Worm (Caenorhabditis elegans) whole organism, L1 larva: ENCODE data around the gene R53.5.
A peak's percentile ranks its signal among the peaks of the same experiment; 100 is the strongest.
"Not testable (repeated sequence)": the region's sequence is repeated elsewhere in the genome, so short reads cannot be mapped to it uniquely, and the experiment has no call there.

Experiments used
- C04F5.9 ChIP-seq: sonication (generic microtip); optimal IDR thresholded peaks from 2 replicates; lab custom pipeline; 2016; ENCODE audit warnings: missing genetic modification characterization, missing compliant biosample characterization
- Y116A8C.19 ChIP-seq: sonication (generic microtip); optimal IDR thresholded peaks from 2 replicates; lab custom pipeline; 2016; ENCODE audit warnings: missing compliant biosample characterization, missing genetic modification characterization, borderline replicate concordance
- alr-1 ChIP-seq: fragments of 200-800 bp; sonication (Bioruptor generic); optimal IDR thresholded peaks from 2 replicates; lab custom pipeline; 2018; ENCODE audit warnings: borderline replicate concordance, mild to moderate bottlenecking, missing genetic modification characterization, missing compliant biosample characterization
- ama-1 ChIP-seq: fragments of 150-350 bp; optimal IDR thresholded peaks from 2 replicates; lab custom pipeline; 2014
- blmp-1 ChIP-seq: fragments of 150-350 bp; optimal IDR thresholded peaks from 2 replicates; lab custom pipeline; 2014; ENCODE audit warnings: missing biosample characterization, missing genetic modification characterization
- ceh-8 ChIP-seq: fragments of 200-800 bp; sonication (Bioruptor generic); optimal IDR thresholded peaks from 2 replicates; lab custom pipeline; 2018; ENCODE audit warnings: mild to moderate bottlenecking, missing genetic modification characterization, moderate library complexity, missing compliant biosample characterization
- ceh-82 ChIP-seq, 3 experiments: fragments of 150-350 bp in 1 of 3; sonication (generic microtip) in 2 of 3; optimal IDR thresholded peaks; 2 replicates each; lab custom pipeline; 2014 to 2017; ENCODE audit warnings: missing biosample characterization in 3 of 3, missing genetic modification characterization in 3 of 3
- ceh-90 ChIP-seq: sonication (generic microtip); optimal IDR thresholded peaks from 2 replicates; lab custom pipeline; 2016; ENCODE audit warnings: missing genetic modification characterization, missing compliant biosample characterization
- ces-1 ChIP-seq: fragments of 150-350 bp; optimal IDR thresholded peaks from 2 replicates; lab custom pipeline; 2014; ENCODE audit warnings: missing biosample characterization, missing genetic modification reagents, missing genetic modification characterization
- dpl-1 ChIP-seq, 3 experiments: fragments of 150-350 bp in 2 of 3; sonication (generic microtip) in 1 of 3; optimal IDR thresholded peaks; 2 replicates each; lab custom pipeline; 2014 to 2017; ENCODE audit warnings: missing biosample characterization in 3 of 3, missing genetic modification characterization in 3 of 3, missing genetic modification reagents in 3 of 3
- dsc-1 ChIP-seq: sonication (generic microtip); optimal IDR thresholded peaks from 2 replicates; lab custom pipeline; 2016; ENCODE audit warnings: mild to moderate bottlenecking, missing genetic modification characterization, missing compliant biosample characterization
- efl-1 ChIP-seq, 4 experiments: fragments of 150-350 bp; optimal IDR thresholded peaks in 3 of 4; peaks in 1 of 4; 1 replicate in 1 of 4; 2 replicates in 3 of 4; lab custom pipeline; 2014; ENCODE audit warnings: missing biosample characterization in 2 of 4, missing genetic modification characterization in 2 of 4, missing genetic modification reagents in 2 of 4
- elt-2 ChIP-seq: sonication (generic microtip); optimal IDR thresholded peaks from 2 replicates; lab custom pipeline; 2016; ENCODE audit warnings: missing genetic modification characterization, mild to moderate bottlenecking, inconsistent platforms, missing compliant biosample characterization, missing genetic modification reagents
- elt-3 ChIP-seq, 6 experiments: fragments of 150-350 bp in 1 of 6; sonication (generic microtip); optimal IDR thresholded peaks; 2 replicates each; lab custom pipeline; 2017 to 2018; ENCODE audit warnings: missing biosample characterization in 6 of 6, missing genetic modification characterization in 6 of 6, inconsistent platforms in 1 of 6
- fkh-4 ChIP-seq: sonication (generic microtip); optimal IDR thresholded peaks from 2 replicates; lab custom pipeline; 2016; ENCODE audit warnings: missing compliant biosample characterization, missing genetic modification characterization, borderline replicate concordance
- hlh-17 ChIP-seq: fragments of 200-800 bp; sonication (Bioruptor generic); optimal IDR thresholded peaks from 2 replicates; lab custom pipeline; 2018; ENCODE audit warnings: missing genetic modification characterization, mild to moderate bottlenecking, missing compliant biosample characterization, moderate library complexity, borderline replicate concordance
- irx-1 ChIP-seq: sonication (generic microtip); optimal IDR thresholded peaks from 2 replicates; lab custom pipeline; 2016; ENCODE audit warnings: missing genetic modification characterization, missing compliant biosample characterization
- lin-13 ChIP-seq: fragments of 150-350 bp; optimal IDR thresholded peaks from 2 replicates; lab custom pipeline; 2014; ENCODE audit warnings: missing biosample characterization, missing genetic modification reagents, missing genetic modification characterization
- lin-14 ChIP-seq: fragments of 200-800 bp; sonication (Bioruptor generic); optimal IDR thresholded peaks from 2 replicates; lab custom pipeline; 2018; ENCODE audit warnings: mild to moderate bottlenecking, missing genetic modification characterization, moderate library complexity, missing compliant biosample characterization
- lin-35 ChIP-seq, 2 experiments: fragments of 150-350 bp; optimal IDR thresholded peaks; 2 replicates each; lab custom pipeline; 2014; ENCODE audit warnings: missing biosample characterization in 2 of 2, missing genetic modification characterization in 2 of 2, missing genetic modification reagents in 2 of 2
- lir-3 ChIP-seq: sonication (generic microtip); optimal IDR thresholded peaks from 2 replicates; lab custom pipeline; 2016; ENCODE audit warnings: mild to moderate bottlenecking, missing genetic modification characterization, moderate library complexity, missing compliant biosample characterization; ENCODE audit not compliant: poor library complexity
- lsy-2 ChIP-seq, 2 experiments: fragments of 150-350 bp; optimal IDR thresholded peaks; 2 replicates each; lab custom pipeline; 2014; ENCODE audit warnings: missing biosample characterization in 2 of 2, missing genetic modification characterization in 2 of 2
- mab-9 ChIP-seq: fragments of 200-800 bp; sonication (Bioruptor generic); IDR thresholded peaks from 2 replicates; pipeline ENCODE4 v1.3.6; 2022; ENCODE audit warnings: missing genetic modification reagents, missing genetic modification characterization, missing compliant biosample characterization
- mdl-1 ChIP-seq, 2 experiments: fragments of 150-350 bp; optimal IDR thresholded peaks; 2 replicates each; lab custom pipeline; 2014 to 2017; ENCODE audit warnings: missing biosample characterization in 2 of 2, missing genetic modification characterization in 2 of 2, inconsistent platforms in 1 of 2
- nhr-11 ChIP-seq: fragments of 150-350 bp; optimal IDR thresholded peaks from 2 replicates; lab custom pipeline; 2014; ENCODE audit warnings: missing biosample characterization, missing genetic modification characterization
- nhr-12 ChIP-seq: sonication (generic microtip); optimal IDR thresholded peaks from 2 replicates; lab custom pipeline; 2017; ENCODE audit warnings: missing biosample characterization, missing genetic modification characterization
- nhr-19 ChIP-seq: fragments of 200-800 bp; sonication (Bioruptor generic); conservative IDR thresholded peaks from 2 replicates; pipeline ENCODE4 v1.3.6; 2022; ENCODE audit warnings: missing genetic modification characterization, missing compliant biosample characterization
- nhr-20 ChIP-seq: sonication (generic microtip); optimal IDR thresholded peaks from 2 replicates; lab custom pipeline; 2016; ENCODE audit warnings: mild to moderate bottlenecking, missing genetic modification characterization, missing compliant biosample characterization
- nhr-47 ChIP-seq: sonication (generic microtip); optimal IDR thresholded peaks from 2 replicates; lab custom pipeline; 2016; ENCODE audit warnings: mild to moderate bottlenecking, missing genetic modification characterization, moderate library complexity, missing compliant biosample characterization
- nhr-71 ChIP-seq: sonication (generic microtip); optimal IDR thresholded peaks from 2 replicates; lab custom pipeline; 2016; ENCODE audit warnings: mild to moderate bottlenecking, missing genetic modification characterization, moderate library complexity, missing compliant biosample characterization
- nhr-85 ChIP-seq: sonication (generic microtip); peaks from one replicate; lab custom pipeline; 2016; ENCODE audit warnings: missing genetic modification characterization, inconsistent platforms, missing compliant biosample characterization
- nhr-90 ChIP-seq: sonication (generic microtip); optimal IDR thresholded peaks from 2 replicates; lab custom pipeline; 2016; ENCODE audit warnings: mild to moderate bottlenecking, missing genetic modification characterization, missing compliant biosample characterization; ENCODE audit not compliant: poor library complexity
- pqm-1 ChIP-seq: sonication (generic microtip); optimal IDR thresholded peaks from 3 replicates; lab custom pipeline; 2017; ENCODE audit warnings: missing biosample characterization, missing genetic modification characterization
- rnt-1 ChIP-seq: sonication (generic microtip); optimal IDR thresholded peaks from 2 replicates; lab custom pipeline; 2016; ENCODE audit warnings: mild to moderate bottlenecking, missing genetic modification characterization, moderate library complexity, missing compliant biosample characterization
- skn-1 ChIP-seq: fragments of 150-350 bp; optimal IDR thresholded peaks from 2 replicates; lab custom pipeline; 2014; ENCODE audit warnings: missing biosample characterization, missing genetic modification characterization
- tbx-2 ChIP-seq: sonication (generic microtip); optimal IDR thresholded peaks from 2 replicates; lab custom pipeline; 2016; ENCODE audit warnings: missing genetic modification characterization, missing compliant biosample characterization
- tlp-1 ChIP-seq: fragments of 150-350 bp; optimal IDR thresholded peaks from 2 replicates; lab custom pipeline; 2014; ENCODE audit warnings: missing biosample characterization, missing genetic modification characterization
- unc-130 ChIP-seq: fragments of 150-350 bp; optimal IDR thresholded peaks from 2 replicates; lab custom pipeline; 2017; ENCODE audit warnings: missing biosample characterization, missing genetic modification characterization, inconsistent platforms
- ztf-4 ChIP-seq: fragments of 150-350 bp; optimal IDR thresholded peaks from 2 replicates; lab custom pipeline; 2014; ENCODE audit warnings: missing biosample characterization, missing genetic modification characterization

R53.5 gene

DNA sequence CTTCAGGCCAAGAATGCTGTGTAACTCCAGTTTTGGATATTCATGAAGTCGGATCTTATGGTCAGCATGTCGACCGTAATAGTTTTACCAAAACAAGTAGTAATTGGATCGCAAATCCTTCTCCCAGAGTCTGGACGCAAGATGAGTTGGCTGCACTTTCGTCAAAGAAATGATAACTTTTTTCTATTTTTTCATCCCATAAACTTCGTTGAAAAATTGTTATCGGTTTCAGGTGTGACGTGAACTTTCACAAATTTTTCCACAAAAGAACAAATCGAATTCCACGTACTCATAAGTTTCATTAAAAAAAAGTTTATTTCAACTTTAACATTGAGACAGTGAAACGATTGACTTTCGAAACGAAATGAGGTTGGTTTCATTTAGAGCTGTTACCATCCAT, 37.6 kb upstream of the R53.5 start, which contains the start of gene ZK892.5:
TSS of gene ZK892.5 (plus strand) at position 301 of the 400 bp plus-strand sequence.
- no peak for TF ChIP-seq fkh-4 (tag; lab: Kevin White, UChicago)
- no peak for TF ChIP-seq irx-1 (tag; lab: Kevin White, UChicago)
- no peak for TF ChIP-seq mdl-1 (tag; optimal IDR thresholded peaks at IDR 0.05; lab: Kevin White, UChicago)
- TF ChIP-seq dsc-1 (tag; lab: Kevin White, UChicago), result no peak
- no peak for TF ChIP-seq lir-3 (tag; lab: Kevin White, UChicago)
- TF ChIP-seq hlh-17 (GFP tag; lab: Kevin White, UChicago), result no peak
- TF ChIP-seq mab-9, result no peak
- TF ChIP-seq ceh-90, result no peak
- no peak for TF ChIP-seq nhr-11 (tag; lab: Kevin White, UChicago)
- no peak for TF ChIP-seq nhr-85 (tag; lab: Kevin White, UChicago)
- TF ChIP-seq nhr-12, result no peak
- TF ChIP-seq ceh-8, result no peak
- TF ChIP-seq ces-1 (GFP tag; lab: Kevin White, UChicago), result no peak
- TF ChIP-seq ceh-82 (tag; optimal IDR thresholded peaks at IDR 0.05; lab: Kevin White, UChicago), result no peak
- TF ChIP-seq skn-1 (tag; lab: Kevin White, UChicago), result no peak
- no peak for TF ChIP-seq tbx-2
- no peak for TF ChIP-seq C04F5.9 (tag; lab: Kevin White, UChicago)
- TF ChIP-seq nhr-47, result no peak

DNA sequence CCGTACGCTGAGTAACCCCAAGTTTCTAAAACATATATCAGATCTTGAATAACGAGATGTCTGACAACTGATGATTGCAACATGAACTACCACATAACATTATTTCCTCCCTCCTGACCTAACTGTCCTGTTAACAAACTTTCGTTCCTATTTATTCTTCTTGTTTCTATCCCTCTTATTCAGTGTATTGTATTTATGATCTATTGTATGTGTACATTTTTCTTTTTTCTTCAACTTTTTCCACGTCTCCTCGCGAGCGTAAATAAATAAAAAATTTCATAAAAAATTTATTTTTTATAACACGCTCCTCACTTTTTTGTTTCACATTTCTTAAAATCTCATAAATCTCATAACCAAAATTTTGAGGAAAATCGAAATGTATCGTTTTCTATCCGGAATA, 36.0 kb upstream of the R53.5 start, which contains the start of gene ZK892.4:
TSS of gene ZK892.4 (plus strand) at position 301 of the 400 bp plus-strand sequence.
- not testable (repeated sequence) for TF ChIP-seq Y116A8C.19 (tag; lab: Kevin White, UChicago); lin-14; rnt-1 (tag; lab: Kevin White, UChicago)

DNA sequence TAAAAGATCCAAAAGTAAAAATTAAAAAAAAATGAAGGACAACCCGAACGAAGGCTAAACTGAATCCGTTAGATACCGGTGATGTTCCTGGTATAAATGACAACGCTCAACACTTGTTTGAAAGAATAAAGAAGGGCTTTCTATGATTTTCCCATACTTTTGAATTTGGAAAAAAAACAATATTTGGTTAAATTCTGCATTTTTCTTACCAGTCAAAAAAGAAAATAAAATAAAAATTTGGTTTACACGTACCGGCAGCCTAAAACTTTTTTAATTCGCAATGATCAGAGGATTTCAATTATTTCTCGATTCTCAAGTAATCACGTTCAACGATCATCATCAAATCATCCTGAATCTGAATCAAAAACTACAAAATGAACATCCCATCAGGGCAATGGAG, 31.3 kb upstream of the R53.5 start, which contains the start of gene ZK892.3:
TSS of gene ZK892.3 (plus strand) at position 301 of the 400 bp plus-strand sequence.
- TF ChIP-seq efl-1 (optimal IDR thresholded peaks at IDR 0.05; lab: Kevin White, UChicago) (no peak), efl-1 (GFP tag; optimal IDR thresholded peaks at IDR 0.05 in 1 of 2; lab: Kevin White, UChicago) (peak in 1 of 2 experiments; percentile 43), dsc-1 (tag; lab: Kevin White, UChicago) (no peak)

DNA sequence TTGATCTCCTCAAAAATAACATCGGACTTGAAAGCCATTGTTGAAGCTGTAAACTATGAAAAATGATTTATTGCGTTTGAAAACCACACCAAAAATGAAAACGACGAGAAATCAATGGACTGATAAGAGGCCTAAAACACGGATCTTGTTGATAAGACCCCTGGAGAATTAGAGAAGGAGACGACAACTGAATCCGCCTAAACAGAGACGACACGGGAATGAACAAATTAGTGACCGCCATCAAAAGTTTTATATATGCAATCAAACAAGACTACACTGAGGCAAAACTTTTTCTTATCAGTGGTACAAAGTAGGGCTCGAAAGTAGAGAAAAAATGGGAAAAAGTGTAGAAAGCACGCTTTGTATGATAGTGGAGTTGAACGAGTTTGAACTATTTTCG, 30.8 kb upstream of the R53.5 start, which contains the start of gene nlt-1:
TSS of gene nlt-1 (minus strand) at position 78 of the 400 bp plus-strand sequence.
- TF ChIP-seq Y116A8C.19 (tag; lab: Kevin White, UChicago), result no peak
- peak in 1 of 6 experiments; percentile 41 for TF ChIP-seq elt-3 (tag; optimal IDR thresholded peaks at IDR 0.05; lab: Kevin White, UChicago)
- no peak for TF ChIP-seq unc-130
- TF ChIP-seq efl-1 (optimal IDR thresholded peaks at IDR 0.05; lab: Kevin White, UChicago), result no peak
- TF ChIP-seq efl-1 (GFP tag; optimal IDR thresholded peaks at IDR 0.05 in 1 of 2; lab: Kevin White, UChicago), result peak in 1 of 2 experiments; percentile 2
- TF ChIP-seq ama-1 (lab: Kevin White, UChicago), result no peak
- peak; percentile 25 for TF ChIP-seq nhr-90
- TF ChIP-seq lin-35 (GFP tag; optimal IDR thresholded peaks at IDR 0.05; lab: Kevin White, UChicago), result peak in 1 of 2 experiments; percentile 58
- TF ChIP-seq skn-1 (tag; lab: Kevin White, UChicago), result no peak
- peak; percentile 62 for TF ChIP-seq pqm-1 (tag; lab: Kevin White, UChicago)
- peak; percentile 38 for TF ChIP-seq nhr-71 (tag; lab: Kevin White, UChicago)
- peak; percentile 66 for TF ChIP-seq nhr-20 (tag; lab: Kevin White, UChicago)
- TF ChIP-seq blmp-1 (tag; lab: Kevin White, UChicago), result peak; percentile 60
- TF ChIP-seq elt-2, result peak; percentile 95
- TF ChIP-seq lsy-2 (tag; optimal IDR thresholded peaks at IDR 0.05; lab: Kevin White, UChicago), result peak in 1 of 2 experiments; percentile 31
- TF ChIP-seq alr-1, result no peak
- no peak for TF ChIP-seq dpl-1 (GFP tag; optimal IDR thresholded peaks at IDR 0.05; lab: Kevin White, UChicago)
- no peak for TF ChIP-seq ztf-4
- no peak for TF ChIP-seq lin-13 (GFP tag; lab: Kevin White, UChicago)
- 0 out of 2 replicates have a peak, but pooled peaks have one; percentile 2 for TF ChIP-seq nhr-19 (GFP tag; lab: Robert Waterston, UW)
- no peak for TF ChIP-seq dsc-1 (tag; lab: Kevin White, UChicago)
- TF ChIP-seq tlp-1 (tag; lab: Kevin White, UChicago), result peak; percentile 59
- TF ChIP-seq, all 84 proteins: peak for 12
